Worm (Caenorhabditis elegans) whole organism, dauer: Measurements from ENCODE around the gene F08G12.5.

Experiments used
- unc-62 ChIP-seq: sonication (generic microtip); optimal IDR thresholded peaks from 2 replicates; lab custom pipeline; 2017; ENCODE audit warnings: missing biosample characterization, missing genetic modification reagents, missing genetic modification characterization

F08G12.5 gene

DNA sequence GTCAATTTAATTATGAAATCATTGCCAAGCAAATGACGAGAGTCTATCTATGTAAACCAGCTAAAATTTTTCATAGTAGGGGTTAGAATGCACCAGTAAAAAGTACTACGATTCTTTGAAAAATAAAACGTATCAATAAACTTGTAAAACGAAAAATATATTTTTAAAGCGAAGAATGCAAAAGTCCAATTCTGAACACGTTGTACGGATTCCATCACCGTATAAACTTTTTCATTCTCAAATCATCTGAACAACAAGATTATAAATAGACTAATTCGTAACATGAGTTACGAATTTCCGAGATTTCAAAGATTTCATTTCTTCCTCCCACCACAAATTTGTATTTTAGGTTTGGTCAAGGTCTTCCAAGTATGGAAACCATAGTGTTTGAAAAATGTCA lies 6.7 kb upstream of the F08G12.5 start, which contains the start of gene nlp-57:
nlp-57 (plus strand) TSS at position 301 of the 400 bp plus-strand sequence.
- TF ChIP-seq unc-62 (GFP tag; lab: Kevin White, UChicago): no peak

DNA sequence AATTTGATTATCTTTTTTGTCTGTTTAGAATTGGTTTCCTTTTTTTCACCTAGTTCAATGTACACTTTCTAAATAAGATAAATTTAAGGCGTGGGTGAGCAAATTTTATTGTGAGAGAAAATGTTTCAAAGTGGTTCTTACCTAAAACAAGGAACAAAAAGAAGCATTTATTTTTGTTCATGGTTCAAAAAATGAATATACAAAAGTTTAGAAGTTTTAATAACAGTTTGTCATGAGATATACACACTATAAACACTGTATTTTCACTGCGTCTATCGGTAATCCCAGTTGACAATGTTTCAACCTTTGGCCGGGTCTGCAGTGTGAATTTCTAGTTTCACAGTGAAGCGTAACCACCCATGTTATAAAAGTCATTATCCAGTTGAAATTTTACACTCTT lies 5.3 kb upstream of the F08G12.5 start, which contains the start of gene F08G12.11:
F08G12.11 (minus strand) TSS at position 181 of the 400 bp plus-strand sequence.
- TF ChIP-seq unc-62 (GFP tag; lab: Kevin White, UChicago): no peak

ce11 chrX:11307056-11307455 lies 3.0 kb downstream of the F08G12.5 start, which contains the start of gene vhl-1:
Gene vhl-1, plus strand, starts transcription at chrX:11307356.
- TF ChIP-seq unc-62 (GFP tag; lab: Kevin White, UChicago): no peak

DNA sequence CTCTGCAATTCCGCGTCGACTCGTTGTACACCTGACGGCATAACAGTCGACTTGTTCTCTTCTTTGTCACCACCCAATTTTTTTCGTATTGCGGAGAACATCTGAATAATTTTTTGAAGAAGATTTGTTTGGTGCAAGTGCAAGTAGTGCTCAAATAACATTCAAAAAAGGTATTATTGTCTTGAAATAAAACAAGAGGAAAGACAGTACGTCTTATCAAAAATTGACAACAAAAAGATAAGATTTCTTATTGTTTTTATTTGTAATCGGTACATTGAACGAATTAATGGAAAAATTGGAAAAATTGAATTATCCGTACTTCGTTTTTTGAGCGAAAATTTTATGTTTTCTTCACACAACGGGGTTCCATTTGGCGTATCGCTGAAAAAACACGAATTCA lies 4.3 kb downstream of the F08G12.5 start, which contains the start of gene F08G12.1:
F08G12.1 (minus strand) TSS at position 101 of the 400 bp plus-strand sequence.
- no peak for TF ChIP-seq unc-62 (GFP tag; lab: Kevin White, UChicago)

DNA sequence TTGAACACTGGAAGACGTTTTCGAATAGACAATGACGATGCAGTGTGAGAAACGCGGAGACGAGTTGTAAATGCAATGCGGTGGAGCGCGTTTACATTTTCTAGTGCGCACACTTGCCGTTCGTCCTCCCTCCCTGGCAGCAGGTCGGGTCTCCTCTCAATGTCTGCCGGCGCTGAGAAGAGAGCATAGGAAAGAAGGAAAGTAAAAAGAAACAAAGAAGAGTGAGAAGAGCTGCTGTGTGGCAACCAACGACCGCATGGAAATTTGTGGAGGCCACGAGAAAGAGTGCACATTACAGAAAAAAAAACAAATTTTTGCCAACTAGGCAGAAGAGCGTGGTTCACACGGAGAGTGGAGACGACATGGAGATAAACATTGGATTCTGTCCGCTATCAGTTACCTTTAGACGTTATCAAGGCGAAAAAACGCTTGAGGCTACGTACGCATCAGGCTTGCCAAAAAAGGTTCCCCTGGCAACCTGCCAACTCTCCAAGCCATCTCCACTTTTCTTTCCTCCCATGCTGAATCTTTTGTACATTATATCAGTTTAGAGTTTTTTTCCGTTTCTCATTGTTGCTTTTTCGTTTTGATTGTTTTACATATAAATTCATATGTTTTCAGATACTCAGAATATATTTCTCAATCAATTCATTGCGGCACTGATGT lies 10.3 kb downstream of the F08G12.5 start, which contains the start of the genes snrp-40.1 and F08G12.3:
snrp-40.1 (minus strand) TSS at position 143 of the 666 bp plus-strand sequence.
F08G12.3 (plus strand) TSS at position 616 of the 666 bp plus-strand sequence.
- TF ChIP-seq unc-62 (GFP tag; lab: Kevin White, UChicago): no peak

DNA sequence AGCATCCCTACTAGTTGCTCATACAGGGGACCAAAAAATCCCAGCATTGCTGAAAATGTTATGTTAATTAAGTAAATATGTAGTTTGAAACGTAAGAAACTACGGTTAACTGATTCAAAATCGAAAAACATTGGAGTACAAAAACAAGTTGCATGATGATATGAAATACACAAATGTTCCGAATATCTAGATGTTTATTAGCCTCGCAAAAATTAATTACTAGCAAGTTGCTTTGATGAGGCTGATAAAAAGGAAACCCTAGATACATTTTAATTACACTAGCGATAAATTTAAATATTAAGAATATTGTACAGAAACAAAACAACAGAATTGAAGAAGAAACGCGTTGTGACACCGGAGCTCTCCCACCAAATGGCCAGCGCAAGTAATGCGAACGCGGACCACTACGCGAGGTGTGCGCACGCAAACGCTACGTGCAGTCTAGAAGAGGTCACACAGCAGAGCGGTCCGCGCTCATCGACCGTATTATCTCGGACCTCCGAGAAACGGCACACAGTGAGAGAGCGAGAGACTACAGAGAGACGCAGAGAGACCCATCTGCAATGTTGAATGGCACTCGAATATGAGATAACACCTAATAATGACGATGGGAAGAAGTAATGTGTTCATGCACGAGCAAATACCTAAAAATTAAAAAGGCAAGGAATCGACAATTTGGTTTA lies 13.3 kb downstream of the F08G12.5 start, which contains the start of gene inx-2:
inx-2 (minus strand) TSS at position 51 of the 683 bp plus-strand sequence.
- no peak for TF ChIP-seq unc-62 (GFP tag; lab: Kevin White, UChicago)

- TF ChIP-seq unc-62 (GFP tag; lab: Kevin White, UChicago): no peak
Observed at ce11 chrX:11290528-11290927, 19.6 kb downstream of the F08G12.5 start.

DNA sequence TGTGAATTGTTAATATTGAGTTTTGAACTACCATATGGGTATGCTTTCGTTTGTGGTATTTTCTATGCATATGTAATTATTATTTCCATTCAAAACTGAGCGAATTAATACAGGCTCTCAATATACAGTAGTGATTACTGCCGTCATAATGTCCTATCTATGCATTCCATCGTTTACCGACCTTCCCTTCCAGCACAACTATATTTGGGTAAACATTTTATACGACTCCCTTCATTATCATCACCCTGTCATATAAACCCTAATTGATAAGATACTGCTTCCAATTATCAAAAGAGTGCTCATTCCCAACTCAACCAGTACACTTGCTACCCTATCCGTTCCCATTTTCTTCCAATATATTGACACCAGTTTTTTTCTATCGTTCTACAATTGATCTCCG lies 20.2 kb downstream of the F08G12.5 start:
- no peak for TF ChIP-seq unc-62 (GFP tag; lab: Kevin White, UChicago)

DNA sequence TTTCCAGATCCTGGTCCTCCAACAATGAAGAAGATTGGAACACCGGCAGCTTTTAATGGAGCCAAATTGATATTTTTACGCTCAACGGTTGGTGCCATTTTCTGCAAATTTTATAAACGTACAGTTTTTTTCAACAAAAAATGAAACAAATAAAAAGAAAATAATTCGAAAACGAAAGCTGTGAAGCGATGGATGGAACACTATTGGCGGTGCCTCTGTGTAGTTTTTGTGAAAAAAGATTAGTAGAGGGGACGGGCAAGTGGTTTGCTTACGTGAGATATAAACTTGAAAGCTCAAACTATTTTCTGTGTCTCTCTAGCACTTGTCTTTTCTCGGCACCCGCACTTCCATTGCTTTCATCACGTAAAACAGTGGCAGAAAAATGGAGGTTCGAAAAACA lies 22.5 kb downstream of the F08G12.5 start, which contains the start of gene F38B2.4:
F38B2.4 (minus strand) TSS at position 101 of the 400 bp plus-strand sequence.
- no peak for TF ChIP-seq unc-62 (GFP tag; lab: Kevin White, UChicago)

DNA sequence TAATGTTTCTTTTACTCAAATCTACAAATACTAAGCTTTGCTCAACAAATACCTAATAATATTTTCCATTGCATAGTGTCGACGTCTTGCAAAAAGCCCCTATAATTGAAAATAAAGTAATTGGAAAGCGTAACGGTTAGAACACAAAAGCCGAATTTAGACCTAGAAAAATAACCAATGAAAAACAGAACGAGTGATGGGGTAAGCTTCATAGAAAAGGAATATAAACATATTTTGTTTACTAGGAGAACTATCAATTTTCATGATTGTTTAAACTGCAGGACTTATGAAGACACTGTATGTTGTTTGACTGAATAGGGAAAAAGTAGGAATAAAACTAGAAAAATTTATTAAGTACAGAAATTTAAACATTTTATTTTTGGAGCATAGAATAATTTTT lies 23.8 kb downstream of the F08G12.5 start, which contains the start of gene F38B2.3:
F38B2.3 (minus strand) TSS at position 101 of the 400 bp plus-strand sequence.
- TF ChIP-seq unc-62 (GFP tag; lab: Kevin White, UChicago): no peak

ce11 chrX:11281148-11281547 lies 28.9 kb downstream of the F08G12.5 start, which contains the start of gene F38B2.6:
Gene F38B2.6, minus strand, starts transcription at chrX:11281248.
- TF ChIP-seq unc-62 (GFP tag; lab: Kevin White, UChicago): no peak

- no peak for TF ChIP-seq unc-62 (GFP tag; lab: Kevin White, UChicago)
Observed at ce11 chrX:11279276-11279675, 30.8 kb downstream of the F08G12.5 start, which contains the start of gene F38B2.2. Gene F38B2.2, minus strand, starts transcription at chrX:11279376.

DNA sequence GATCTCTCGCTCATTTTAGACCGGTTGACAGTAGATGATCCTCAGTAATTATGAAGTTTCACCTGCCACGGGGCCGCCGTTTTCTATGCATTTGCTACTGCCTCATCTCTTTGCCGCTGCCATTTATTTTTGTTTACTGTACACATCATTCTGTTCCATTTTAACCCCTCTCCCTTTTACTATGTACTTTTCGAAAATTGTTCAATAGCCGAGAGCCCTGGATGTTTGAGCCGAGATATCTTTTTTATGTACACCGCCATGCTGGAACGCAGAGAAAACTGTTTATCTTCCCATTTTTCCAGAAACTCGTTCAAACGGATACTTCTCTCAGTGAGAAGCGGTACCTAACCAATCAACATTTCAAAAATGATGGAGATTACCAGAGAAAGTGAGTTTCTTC lies 39.2 kb downstream of the F08G12.5 start, which contains the start of gene ifa-1:
ifa-1 (plus strand) TSS at position 301 of the 400 bp plus-strand sequence.
- no peak for TF ChIP-seq unc-62 (GFP tag; lab: Kevin White, UChicago)

- TF ChIP-seq unc-62 (GFP tag; lab: Kevin White, UChicago): no peak
Observed at ce11 chrX:11268970-11269369, 41.1 kb downstream of the F08G12.5 start, which contains the start of gene C03A3.3. Gene C03A3.3, minus strand, starts transcription at chrX:11269070.

ce11 chrX:11266711-11267110 lies 43.4 kb downstream of the F08G12.5 start, which contains the start of gene C03A3.9:
Gene C03A3.9, plus strand, starts transcription at chrX:11267011.
- no peak for TF ChIP-seq unc-62 (GFP tag; lab: Kevin White, UChicago)
